Worm (Caenorhabditis elegans) whole organism, young adult: Measurements from ENCODE around the gene F59B10.5.

Experiments used
- B0261.1 ChIP-seq: sonication (generic microtip); optimal IDR thresholded peaks from 2 replicates; lab custom pipeline; 2016; ENCODE audit warnings: mild to moderate bottlenecking, missing genetic modification characterization, moderate library complexity, missing compliant biosample characterization
- C17E4.6 ChIP-seq: fragments of 200-800 bp; sonication (Bioruptor generic); IDR thresholded peaks from 2 replicates; pipeline ENCODE4 v1.3.6; 2022; ENCODE audit warnings: missing genetic modification reagents, missing genetic modification characterization, missing compliant biosample characterization
- F23B12.7 ChIP-seq: sonication (generic microtip); optimal IDR thresholded peaks from 2 replicates; lab custom pipeline; 2017; ENCODE audit warnings: missing genetic modification characterization, mild to moderate bottlenecking, missing compliant biosample characterization, antibody characterized with exemption, moderate library complexity; ENCODE audit not compliant: insufficient read depth
- F39B2.1 ChIP-seq: fragments of 200-800 bp; sonication (Bioruptor generic); IDR thresholded peaks from 2 replicates; pipeline ENCODE4 v1.3.6; 2022; ENCODE audit warnings: missing genetic modification reagents, missing genetic modification characterization, missing compliant biosample characterization
- F55B11.4 ChIP-seq: sonication (generic microtip); optimal IDR thresholded peaks from 2 replicates; lab custom pipeline; 2016; ENCODE audit warnings: missing compliant biosample characterization, missing genetic modification characterization, borderline replicate concordance; ENCODE audit not compliant: insufficient read depth
- K11D2.4 ChIP-seq: fragments of 200-800 bp; sonication (Bioruptor generic); IDR thresholded peaks from 2 replicates; pipeline ENCODE4 v1.3.6; 2022; ENCODE audit warnings: missing genetic modification reagents, missing genetic modification characterization, missing compliant biosample characterization
- T07F8.4 ChIP-seq: sonication (generic microtip); optimal IDR thresholded peaks from 2 replicates; lab custom pipeline; 2016; ENCODE audit warnings: mild to moderate bottlenecking, missing genetic modification characterization, moderate library complexity, missing compliant biosample characterization
- Y53G8AR.9 ChIP-seq: fragments of 200-800 bp; sonication (Bioruptor generic); conservative IDR thresholded peaks from 2 replicates; pipeline ENCODE4 v1.3.6; 2022; ENCODE audit warnings: missing genetic modification reagents, missing genetic modification characterization, missing compliant biosample characterization
- Y56A3A.18 ChIP-seq: fragments of 200-800 bp; sonication (Bioruptor generic); IDR thresholded peaks from 2 replicates; pipeline ENCODE4 v1.3.6; 2022; ENCODE audit warnings: missing genetic modification reagents, missing genetic modification characterization, missing compliant biosample characterization
- Y67H2A.10 ChIP-seq: fragments of 200-800 bp; sonication (Bioruptor generic); conservative IDR thresholded peaks from 2 replicates; pipeline ENCODE4 v1.3.6; 2022; ENCODE audit warnings: missing genetic modification reagents, missing genetic modification characterization, missing compliant biosample characterization
- Y79H2A.3 ChIP-seq: fragments of 200-800 bp; sonication (Bioruptor generic); conservative IDR thresholded peaks from 2 replicates; pipeline ENCODE4 v1.3.6; 2022; ENCODE audit warnings: missing genetic modification reagents, missing genetic modification characterization, missing compliant biosample characterization
- ceh-27 ChIP-seq: fragments of 200-800 bp; sonication (Bioruptor generic); optimal IDR thresholded peaks from 2 replicates; lab custom pipeline; 2018; ENCODE audit warnings: mild to moderate bottlenecking, missing genetic modification characterization, moderate library complexity, missing compliant biosample characterization
- die-1 ChIP-seq: sonication (generic microtip); optimal IDR thresholded peaks from 2 replicates; lab custom pipeline; 2016; ENCODE audit warnings: missing genotype, mild to moderate bottlenecking, missing genetic modification characterization, missing compliant biosample characterization
- dox-1 ChIP-seq: fragments of 200-800 bp; sonication (Bioruptor generic); IDR thresholded peaks from 2 replicates; pipeline ENCODE4 v1.3.6; 2022; ENCODE audit warnings: missing genetic modification reagents, missing genetic modification characterization, missing compliant biosample characterization
- dpl-1 ChIP-seq: fragments of 150-350 bp; optimal IDR thresholded peaks from 2 replicates; lab custom pipeline; 2014; ENCODE audit warnings: missing biosample characterization, missing genetic modification reagents, missing genetic modification characterization
- egl-44 ChIP-seq: fragments of 200-800 bp; sonication (Bioruptor generic); IDR thresholded peaks from 2 replicates; pipeline ENCODE4 v1.3.6; 2022; ENCODE audit warnings: missing genetic modification reagents, missing genetic modification characterization, missing compliant biosample characterization
- fkh-3 ChIP-seq: sonication (generic microtip); optimal IDR thresholded peaks from 2 replicates; lab custom pipeline; 2016; ENCODE audit warnings: mild to moderate bottlenecking, missing genetic modification characterization, missing compliant biosample characterization
- hlh-26 ChIP-seq: fragments of 200-800 bp; sonication (Bioruptor generic); conservative IDR thresholded peaks from 2 replicates; pipeline ENCODE4 v1.3.6; 2022; ENCODE audit warnings: missing genetic modification reagents, missing genetic modification characterization, missing compliant biosample characterization
- hmg-20 ChIP-seq: fragments of 200-800 bp; sonication (Bioruptor generic); IDR thresholded peaks from 2 replicates; pipeline ENCODE4 v1.3.6; 2022; ENCODE audit warnings: missing genetic modification reagents, missing genetic modification characterization, missing compliant biosample characterization
- hrde-1 ChIP-seq: sonication (generic microtip); optimal IDR thresholded peaks from 2 replicates; lab custom pipeline; 2016; ENCODE audit warnings: missing genetic modification characterization, mild to moderate bottlenecking, missing compliant biosample characterization, moderate library complexity, missing genotype, missing genetic modification reagents, borderline replicate concordance
- let-526 ChIP-seq: fragments of 200-800 bp; sonication (Bioruptor generic); IDR thresholded peaks from 2 replicates; pipeline ENCODE4 v1.3.6; 2022; ENCODE audit warnings: missing genetic modification reagents, missing genetic modification characterization, missing compliant biosample characterization
- lin-35 ChIP-seq, 3 experiments: fragments of 150-350 bp in 2 of 3; sonication (generic microtip) in 1 of 3; optimal IDR thresholded peaks; 2 replicates each; lab custom pipeline; 2014 to 2018; ENCODE audit warnings: missing biosample characterization in 3 of 3, missing genetic modification characterization in 3 of 3, missing genetic modification reagents in 3 of 3
- lsl-1 ChIP-seq: fragments of 200-800 bp; sonication (Bioruptor generic); optimal IDR thresholded peaks from 2 replicates; lab custom pipeline; 2018; ENCODE audit warnings: mild to moderate bottlenecking, missing genetic modification characterization, moderate library complexity, missing compliant biosample characterization
- lsy-27 ChIP-seq: sonication (generic microtip); optimal IDR thresholded peaks from 2 replicates; lab custom pipeline; 2017; ENCODE audit warnings: missing genetic modification characterization, mild to moderate bottlenecking, missing compliant biosample characterization, antibody characterized with exemption, missing genotype, borderline replicate concordance; ENCODE audit not compliant: insufficient read depth
- madf-6 ChIP-seq: fragments of 200-800 bp; sonication (Bioruptor generic); IDR thresholded peaks from 2 replicates; pipeline ENCODE4 v1.3.6; 2022; ENCODE audit warnings: missing genetic modification reagents, missing genetic modification characterization, missing compliant biosample characterization
- madf-8 ChIP-seq: fragments of 200-800 bp; sonication (Bioruptor generic); conservative IDR thresholded peaks from 2 replicates; pipeline ENCODE4 v1.3.6; 2022; ENCODE audit warnings: missing genetic modification reagents, missing genetic modification characterization, missing compliant biosample characterization
- mcd-1 ChIP-seq: fragments of 200-800 bp; sonication (Bioruptor generic); IDR thresholded peaks from 2 replicates; pipeline ENCODE4 v1.3.6; 2022; ENCODE audit warnings: missing genetic modification reagents, missing genetic modification characterization, missing compliant biosample characterization
- mes-4 ChIP-seq: sonication (generic microtip); optimal IDR thresholded peaks from 2 replicates; lab custom pipeline; 2016; ENCODE audit warnings: missing genotype, missing genetic modification characterization, missing compliant biosample characterization
- nhr-120 ChIP-seq: fragments of 200-800 bp; sonication (Bioruptor generic); IDR thresholded peaks from 2 replicates; pipeline ENCODE4 v1.3.6; 2022; ENCODE audit warnings: missing genetic modification characterization, missing compliant biosample characterization
- nhr-179 ChIP-seq: sonication (generic microtip); optimal IDR thresholded peaks from 2 replicates; lab custom pipeline; 2016; ENCODE audit warnings: mild to moderate bottlenecking, missing genetic modification characterization, missing compliant biosample characterization
- nhr-80 ChIP-seq: sonication (generic microtip); optimal IDR thresholded peaks from 2 replicates; lab custom pipeline; 2016; ENCODE audit warnings: missing genetic modification characterization, missing compliant biosample characterization
- pha-4 ChIP-seq: fragments of 150-350 bp; sonication (generic microtip); optimal IDR thresholded peaks from 2 replicates; lab custom pipeline; 2014; ENCODE audit warnings: missing biosample characterization, missing genetic modification reagents, missing genetic modification characterization
- rcor-1 ChIP-seq: fragments of 200-800 bp; sonication (Bioruptor generic); IDR thresholded peaks from 2 replicates; pipeline ENCODE4 v1.3.6; 2022; ENCODE audit warnings: missing genetic modification reagents, missing genetic modification characterization, missing compliant biosample characterization
- rec-8 ChIP-seq, 2 experiments: sonication (generic microtip); optimal IDR thresholded peaks; 2 replicates each; lab custom pipeline; 2016; ENCODE audit warnings: mild to moderate bottlenecking in 2 of 2, missing genetic modification characterization in 2 of 2, missing genetic modification reagents in 2 of 2, missing genotype in 2 of 2, missing biosample characterization in 1 of 2, missing compliant biosample characterization in 1 of 2, moderate library complexity in 1 of 2
- repo-1 ChIP-seq: sonication (generic microtip); optimal IDR thresholded peaks from 2 replicates; lab custom pipeline; 2017; ENCODE audit warnings: mild to moderate bottlenecking, missing genetic modification characterization, missing compliant biosample characterization
- sea-2 ChIP-seq: fragments of 200-800 bp; sonication (Bioruptor generic); IDR thresholded peaks from 2 replicates; pipeline ENCODE4 v1.3.6; 2022; ENCODE audit warnings: missing genetic modification characterization, missing compliant biosample characterization
- snpc-1.1 ChIP-seq: sonication (generic microtip); optimal IDR thresholded peaks from 2 replicates; lab custom pipeline; 2017; ENCODE audit warnings: missing genetic modification characterization, mild to moderate bottlenecking, missing compliant biosample characterization, antibody characterized with exemption, moderate library complexity, missing genotype, missing genetic modification reagents; ENCODE audit not compliant: insufficient read depth
- somi-1 ChIP-seq: fragments of 200-800 bp; sonication (Bioruptor generic); optimal IDR thresholded peaks from 2 replicates; lab custom pipeline; 2018; ENCODE audit warnings: mild to moderate bottlenecking, missing genetic modification characterization, missing compliant biosample characterization
- tbp1 ChIP-seq: fragments of 200-800 bp; sonication (Bioruptor generic); optimal IDR thresholded peaks from 2 replicates; lab custom pipeline; 2018; ENCODE audit warnings: mild to moderate bottlenecking, missing genetic modification characterization, missing compliant biosample characterization
- tbx-9 ChIP-seq: sonication (generic microtip); optimal IDR thresholded peaks from 2 replicates; lab custom pipeline; 2016; ENCODE audit warnings: borderline replicate concordance, missing genetic modification characterization, inconsistent platforms, missing compliant biosample characterization
- tlf-1 ChIP-seq: fragments of 200-800 bp; sonication (Bioruptor generic); optimal IDR thresholded peaks from 2 replicates; lab custom pipeline; 2018; ENCODE audit warnings: mild to moderate bottlenecking, missing genetic modification characterization, missing compliant biosample characterization
- zfh-2 ChIP-seq: fragments of 200-800 bp; sonication (Bioruptor generic); conservative IDR thresholded peaks from 2 replicates; pipeline ENCODE4 v1.3.6; 2022; ENCODE audit warnings: missing genetic modification reagents, missing genetic modification characterization, missing compliant biosample characterization
- ztf-18 ChIP-seq: sonication (generic microtip); optimal IDR thresholded peaks from 2 replicates; lab custom pipeline; 2016; ENCODE audit warnings: missing genotype, mild to moderate bottlenecking, missing genetic modification characterization, missing compliant biosample characterization
- ztf-3 ChIP-seq: fragments of 200-800 bp; sonication (Bioruptor generic); optimal IDR thresholded peaks from 2 replicates; lab custom pipeline; 2018; ENCODE audit warnings: mild to moderate bottlenecking, missing genetic modification characterization, missing compliant biosample characterization

Gene F59B10.5

ce11 chrII:10527649-10528134 lies 4.2 kb upstream of the F59B10.5 start, which contains the start of gene mab-10 (continued):
- no peak for TF ChIP-seq somi-1 (GFP tag; lab: Kevin White, UChicago)
- TF ChIP-seq zfh-2 (GFP tag; lab: Robert Waterston, UW) = peak; percentile 99
- TF ChIP-seq rcor-1 = no peak
- no peak for TF ChIP-seq fkh-3 (tag; lab: Kevin White, UChicago)
- TF ChIP-seq nhr-179 = no peak
- no peak for TF ChIP-seq dpl-1 (GFP tag; lab: Kevin White, UChicago)
- TF ChIP-seq Y79H2A.3 (GFP tag; lab: Robert Waterston, UW) = no peak
- no peak for TF ChIP-seq madf-8 (GFP tag; lab: Robert Waterston, UW)
- TF ChIP-seq mes-4 (tag; lab: Kevin White, UChicago) = no peak
- TF ChIP-seq repo-1 (tag; lab: Kevin White, UChicago) = no peak
- TF ChIP-seq C17E4.6 (GFP tag; lab: Robert Waterston, UW) = no peak
- TF ChIP-seq B0261.1 = no peak
- no peak for TF ChIP-seq pha-4 (tag; lab: Kevin White, UChicago)
- TF ChIP-seq snpc-1.1 = no peak
- TF ChIP-seq Y53G8AR.9 (GFP tag; lab: Robert Waterston, UW) = no peak
- peak; percentile 76 for TF ChIP-seq nhr-80 (tag; lab: Kevin White, UChicago)
- no peak for TF ChIP-seq F23B12.7 (tag; lab: Kevin White, UChicago)
- no peak for TF ChIP-seq T07F8.4
- TF ChIP-seq nhr-120 = no peak
- no peak for TF ChIP-seq lin-35 (GFP tag; optimal IDR thresholded peaks at IDR 0.05; lab: Kevin White, UChicago)
- TF ChIP-seq Y56A3A.18 = no peak
- no peak for TF ChIP-seq F39B2.1 (GFP tag; lab: Robert Waterston, UW)
- TF ChIP-seq Y67H2A.10 (GFP tag; lab: Robert Waterston, UW) = no peak
- TF ChIP-seq ztf-18 (tag; lab: Kevin White, UChicago) = peak; percentile 27
- TF ChIP-seq lsy-27 (tag; lab: Kevin White, UChicago) = no peak
- TF ChIP-seq sea-2 (GFP tag; lab: Robert Waterston, UW) = no peak
- TF ChIP-seq tbp1 (GFP tag; lab: Kevin White, UChicago) = no peak
- TF ChIP-seq madf-6 (GFP tag; lab: Robert Waterston, UW) = no peak
- peak; percentile 56 for TF ChIP-seq mcd-1 (GFP tag; lab: Robert Waterston, UW)
- no peak for TF ChIP-seq egl-44
- TF ChIP-seq hmg-20 (GFP tag; lab: Robert Waterston, UW) = no peak
- TF ChIP-seq let-526 (GFP tag; lab: Robert Waterston, UW) = no peak
- TF ChIP-seq ceh-27 = peak; percentile 35
- TF ChIP-seq lsl-1 = no peak
- no peak for TF ChIP-seq tlf-1 (GFP tag; lab: Kevin White, UChicago)
- peak; percentile 29 for TF ChIP-seq die-1 (tag; lab: Kevin White, UChicago)
- TF ChIP-seq hlh-26 (GFP tag; lab: Robert Waterston, UW) = no peak
- TF ChIP-seq hrde-1 = no peak
- TF ChIP-seq dox-1 (GFP tag; lab: Robert Waterston, UW) = peak; percentile 84
- TF ChIP-seq K11D2.4 (GFP tag; lab: Robert Waterston, UW) = no peak; the same call in 1 of the 2 replicates
- no peak for TF ChIP-seq F55B11.4 (tag; lab: Kevin White, UChicago)
- TF ChIP-seq tbx-9 = no peak
- no peak for TF ChIP-seq rec-8 (tag; optimal IDR thresholded peaks at IDR 0.05; lab: Kevin White, UChicago)
- no peak for TF ChIP-seq ztf-3
